Worm (Caenorhabditis elegans) whole organism, L1 larva: ENCODE results near the gene sli-1.

Experiments
- C16A3.4 ChIP-seq: fragments of 150-350 bp; optimal IDR thresholded peaks from 2 replicates; lab custom pipeline; 2014; ENCODE audit warnings: missing biosample characterization, missing genetic modification characterization
- C34B4.2 ChIP-seq: sonication (generic microtip); optimal IDR thresholded peaks from 2 replicates; lab custom pipeline; 2017; ENCODE audit warnings: mild to moderate bottlenecking, missing genetic modification characterization, missing compliant biosample characterization
- F16B12.6 ChIP-seq: fragments of 150-350 bp; optimal IDR thresholded peaks from 2 replicates; lab custom pipeline; 2014; ENCODE audit warnings: missing biosample characterization, missing genetic modification characterization
- aha-1 ChIP-seq: fragments of 150-350 bp; optimal IDR thresholded peaks from 2 replicates; lab custom pipeline; 2014; ENCODE audit warnings: missing biosample characterization, missing genetic modification characterization
- alr-1 ChIP-seq: fragments of 200-800 bp; sonication (Bioruptor generic); optimal IDR thresholded peaks from 2 replicates; lab custom pipeline; 2018; ENCODE audit warnings: borderline replicate concordance, mild to moderate bottlenecking, missing genetic modification characterization, missing compliant biosample characterization
- ama-1 ChIP-seq: fragments of 150-350 bp; optimal IDR thresholded peaks from 2 replicates; lab custom pipeline; 2014
- blmp-1 ChIP-seq: fragments of 150-350 bp; optimal IDR thresholded peaks from 2 replicates; lab custom pipeline; 2014; ENCODE audit warnings: missing biosample characterization, missing genetic modification characterization
- ceh-88 ChIP-seq: fragments of 200-800 bp; sonication (Bioruptor generic); IDR thresholded peaks from 2 replicates; pipeline ENCODE4 v1.3.6; 2022; ENCODE audit warnings: missing genetic modification characterization, missing compliant biosample characterization
- ceh-90 ChIP-seq: sonication (generic microtip); optimal IDR thresholded peaks from 2 replicates; lab custom pipeline; 2016; ENCODE audit warnings: missing genetic modification characterization, missing compliant biosample characterization
- efl-1 ChIP-seq, 4 experiments: fragments of 150-350 bp; optimal IDR thresholded peaks in 3 of 4; peaks in 1 of 4; 1 replicate in 1 of 4; 2 replicates in 3 of 4; lab custom pipeline; 2014; ENCODE audit warnings: missing biosample characterization in 2 of 4, missing genetic modification characterization in 2 of 4, missing genetic modification reagents in 2 of 4
- egl-27 ChIP-seq, 2 experiments: fragments of 150-350 bp in 1 of 2; sonication (generic microtip); optimal IDR thresholded peaks; 3 replicates each; lab custom pipeline; 2017 to 2018; ENCODE audit warnings: missing biosample characterization in 2 of 2, missing genetic modification characterization in 2 of 2, missing genetic modification reagents in 2 of 2
- elt-3 ChIP-seq, 6 experiments: fragments of 150-350 bp in 1 of 6; sonication (generic microtip); optimal IDR thresholded peaks; 2 replicates each; lab custom pipeline; 2017 to 2018; ENCODE audit warnings: missing biosample characterization in 6 of 6, missing genetic modification characterization in 6 of 6, inconsistent platforms in 1 of 6
- fkh-4 ChIP-seq: sonication (generic microtip); optimal IDR thresholded peaks from 2 replicates; lab custom pipeline; 2016; ENCODE audit warnings: missing compliant biosample characterization, missing genetic modification characterization, borderline replicate concordance
- hpl-2 ChIP-seq: fragments of 150-350 bp; optimal IDR thresholded peaks from 2 replicates; lab custom pipeline; 2014; ENCODE audit warnings: missing biosample characterization, missing genetic modification reagents, missing genetic modification characterization
- irx-1 ChIP-seq: sonication (generic microtip); optimal IDR thresholded peaks from 2 replicates; lab custom pipeline; 2016; ENCODE audit warnings: missing genetic modification characterization, missing compliant biosample characterization
- jun-1 ChIP-seq: fragments of 150-350 bp; optimal IDR thresholded peaks from 2 replicates; lab custom pipeline; 2014; ENCODE audit warnings: missing biosample characterization, missing genetic modification reagents, missing genetic modification characterization
- lin-14 ChIP-seq: fragments of 200-800 bp; sonication (Bioruptor generic); optimal IDR thresholded peaks from 2 replicates; lab custom pipeline; 2018; ENCODE audit warnings: mild to moderate bottlenecking, missing genetic modification characterization, moderate library complexity, missing compliant biosample characterization
- lin-15B ChIP-seq: fragments of 150-350 bp; sonication (generic microtip); optimal IDR thresholded peaks from 3 replicates; lab custom pipeline; 2014; ENCODE audit warnings: missing biosample characterization, missing genetic modification characterization
- lir-3 ChIP-seq: sonication (generic microtip); optimal IDR thresholded peaks from 2 replicates; lab custom pipeline; 2016; ENCODE audit warnings: mild to moderate bottlenecking, missing genetic modification characterization, moderate library complexity, missing compliant biosample characterization; ENCODE audit not compliant: poor library complexity
- mdl-1 ChIP-seq, 2 experiments: fragments of 150-350 bp; optimal IDR thresholded peaks; 2 replicates each; lab custom pipeline; 2014 to 2017; ENCODE audit warnings: missing biosample characterization in 2 of 2, missing genetic modification characterization in 2 of 2, inconsistent platforms in 1 of 2
- mep-1 ChIP-seq: fragments of 150-350 bp; optimal IDR thresholded peaks from 2 replicates; lab custom pipeline; 2014; ENCODE audit warnings: missing biosample characterization, missing genetic modification characterization
- nhr-11 ChIP-seq: fragments of 150-350 bp; optimal IDR thresholded peaks from 2 replicates; lab custom pipeline; 2014; ENCODE audit warnings: missing biosample characterization, missing genetic modification characterization
- nhr-12 ChIP-seq: sonication (generic microtip); optimal IDR thresholded peaks from 2 replicates; lab custom pipeline; 2017; ENCODE audit warnings: missing biosample characterization, missing genetic modification characterization
- nhr-20 ChIP-seq: sonication (generic microtip); optimal IDR thresholded peaks from 2 replicates; lab custom pipeline; 2016; ENCODE audit warnings: mild to moderate bottlenecking, missing genetic modification characterization, missing compliant biosample characterization
- nhr-237 ChIP-seq: fragments of 150-350 bp; optimal IDR thresholded peaks from 2 replicates; lab custom pipeline; 2014; ENCODE audit warnings: missing biosample characterization, missing genetic modification characterization
- nhr-76 ChIP-seq: sonication (generic microtip); optimal IDR thresholded peaks from 2 replicates; lab custom pipeline; 2017; ENCODE audit warnings: missing biosample characterization, missing genetic modification characterization
- nhr-77 ChIP-seq: fragments of 150-350 bp; optimal IDR thresholded peaks from 2 replicates; lab custom pipeline; 2014; ENCODE audit warnings: missing biosample characterization, missing genetic modification characterization
- nhr-84 ChIP-seq: sonication (generic microtip); optimal IDR thresholded peaks from 2 replicates; lab custom pipeline; 2017; ENCODE audit warnings: missing biosample characterization, missing genetic modification characterization
- nhr-85 ChIP-seq: sonication (generic microtip); peaks from one replicate; lab custom pipeline; 2016; ENCODE audit warnings: missing genetic modification characterization, inconsistent platforms, missing compliant biosample characterization
- nhr-90 ChIP-seq: sonication (generic microtip); optimal IDR thresholded peaks from 2 replicates; lab custom pipeline; 2016; ENCODE audit warnings: mild to moderate bottlenecking, missing genetic modification characterization, missing compliant biosample characterization; ENCODE audit not compliant: poor library complexity
- pax-3 ChIP-seq: fragments of 200-800 bp; sonication (Bioruptor generic); optimal IDR thresholded peaks from 2 replicates; lab custom pipeline; 2018; ENCODE audit warnings: mild to moderate bottlenecking, missing genetic modification characterization, moderate library complexity, missing compliant biosample characterization
- rnt-1 ChIP-seq: sonication (generic microtip); optimal IDR thresholded peaks from 2 replicates; lab custom pipeline; 2016; ENCODE audit warnings: mild to moderate bottlenecking, missing genetic modification characterization, moderate library complexity, missing compliant biosample characterization
- skn-1 ChIP-seq: fragments of 150-350 bp; optimal IDR thresholded peaks from 2 replicates; lab custom pipeline; 2014; ENCODE audit warnings: missing biosample characterization, missing genetic modification characterization
- snpc-4 ChIP-seq: fragments of 150-350 bp; optimal IDR thresholded peaks from 2 replicates; lab custom pipeline; 2014; ENCODE audit warnings: missing biosample characterization, missing genetic modification characterization
- swsn-7 ChIP-seq: sonication (generic microtip); optimal IDR thresholded peaks from 2 replicates; lab custom pipeline; 2016; ENCODE audit warnings: missing genetic modification characterization, missing compliant biosample characterization
- tbx-2 ChIP-seq: sonication (generic microtip); optimal IDR thresholded peaks from 2 replicates; lab custom pipeline; 2016; ENCODE audit warnings: missing genetic modification characterization, missing compliant biosample characterization
- tlp-1 ChIP-seq: fragments of 150-350 bp; optimal IDR thresholded peaks from 2 replicates; lab custom pipeline; 2014; ENCODE audit warnings: missing biosample characterization, missing genetic modification characterization
- unc-86 ChIP-seq: sonication (generic microtip); optimal IDR thresholded peaks from 2 replicates; lab custom pipeline; 2016; ENCODE audit warnings: missing genetic modification characterization, missing compliant biosample characterization
- xbp-1 ChIP-seq: sonication (generic microtip); optimal IDR thresholded peaks from 2 replicates; lab custom pipeline; 2016; ENCODE audit warnings: missing genetic modification characterization, missing compliant biosample characterization
- zag-1 ChIP-seq: fragments of 150-350 bp; optimal IDR thresholded peaks from 2 replicates; lab custom pipeline; 2014; ENCODE audit warnings: missing biosample characterization, missing genetic modification characterization
- zip-4 ChIP-seq: fragments of 200-800 bp; sonication (Bioruptor generic); optimal IDR thresholded peaks from 2 replicates; lab custom pipeline; 2018; ENCODE audit warnings: mild to moderate bottlenecking, missing genetic modification characterization, moderate library complexity, missing compliant biosample characterization
- ztf-11 ChIP-seq, 2 experiments: sonication (generic microtip); optimal IDR thresholded peaks; 2 replicates each; lab custom pipeline; 2016 to 2017; ENCODE audit warnings: missing genetic modification characterization in 2 of 2, missing biosample characterization in 1 of 2, missing compliant biosample characterization in 1 of 2

The sli-1 gene

ce11 chrX:725868-726267 is at the start of gene sli-1:
TSS of gene sli-1 (minus strand) at chrX:725968.
- TF ChIP-seq ceh-90 (tag; lab: Kevin White, UChicago) (no peak), ceh-88 (no peak), nhr-12 (tag; lab: Kevin White, UChicago) (no peak), nhr-85 (tag; lab: Kevin White, UChicago) (no peak), nhr-20 (tag; lab: Kevin White, UChicago) (no peak), nhr-237 (tag; lab: Kevin White, UChicago) (no peak), unc-86 (tag; lab: Kevin White, UChicago) (no peak), fkh-4 (no peak), zag-1 (tag; lab: Kevin White, UChicago) (no peak), rnt-1 (no peak), C16A3.4 (tag; lab: Kevin White, UChicago) (no peak), irx-1 (tag; lab: Kevin White, UChicago) (no peak), zip-4 (no peak), nhr-76 (tag; lab: Kevin White, UChicago) (no peak), C34B4.2 (tag; lab: Kevin White, UChicago) (no peak), jun-1 (tag; lab: Kevin White, UChicago) (no peak)

DNA sequence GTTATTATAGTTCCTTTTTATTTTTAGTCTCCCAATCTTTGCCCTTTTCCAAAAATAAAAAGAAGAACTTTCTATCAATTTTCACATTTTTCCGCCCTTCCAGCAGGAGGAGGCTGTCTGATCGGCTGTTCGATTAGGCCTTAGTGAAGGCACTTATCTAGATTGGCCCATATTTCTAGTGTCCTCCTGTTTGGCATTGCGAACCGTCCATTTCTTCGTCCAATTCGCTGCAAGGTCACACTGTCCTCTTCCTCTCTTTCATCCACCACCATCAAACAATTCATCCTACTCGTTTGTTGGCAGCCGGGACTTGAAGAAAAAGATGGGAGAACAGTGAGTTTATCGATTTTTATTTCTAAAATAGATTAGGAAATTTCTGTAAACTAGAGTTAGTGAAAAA is 46.4 kb upstream of the sli-1 start, which contains the start of gene T04G9.4:
Gene T04G9.4, plus strand, starts transcription at position 293 of the 400 bp plus-strand sequence.
- no peak for TF ChIP-seq ceh-88
- no peak for TF ChIP-seq xbp-1 (tag; lab: Kevin White, UChicago)
- TF ChIP-seq nhr-90 (tag; lab: Kevin White, UChicago): no peak
- no peak for TF ChIP-seq pax-3 (tag; lab: Kevin White, UChicago)
- TF ChIP-seq nhr-85 (tag; lab: Kevin White, UChicago): peak; percentile 79
- TF ChIP-seq tlp-1 (tag; lab: Kevin White, UChicago): no peak
- peak; percentile 62 for TF ChIP-seq lin-14 (GFP tag; lab: Kevin White, UChicago)
- TF ChIP-seq nhr-84: no peak
- TF ChIP-seq efl-1 (optimal IDR thresholded peaks at IDR 0.05; lab: Kevin White, UChicago): no peak
- no peak for TF ChIP-seq efl-1 (GFP tag; optimal IDR thresholded peaks at IDR 0.05 in 1 of 2; lab: Kevin White, UChicago)
- no peak for TF ChIP-seq alr-1 (tag; lab: Kevin White, UChicago)
- peak; percentile 5 for TF ChIP-seq nhr-20 (tag; lab: Kevin White, UChicago)
- no peak for TF ChIP-seq aha-1 (tag; lab: Kevin White, UChicago)
- TF ChIP-seq nhr-11 (tag; lab: Kevin White, UChicago): no peak
- TF ChIP-seq blmp-1 (tag; lab: Kevin White, UChicago): peak; percentile 56
- no peak for TF ChIP-seq egl-27 (tag; optimal IDR thresholded peaks at IDR 0.05; lab: Kevin White, UChicago)
- no peak for TF ChIP-seq hpl-2 (GFP tag; lab: Kevin White, UChicago)
- TF ChIP-seq mep-1: no peak
- no peak for TF ChIP-seq snpc-4 (tag; lab: Kevin White, UChicago)
- no peak for TF ChIP-seq zip-4
- TF ChIP-seq mdl-1 (tag; optimal IDR thresholded peaks at IDR 0.05; lab: Kevin White, UChicago): no peak
- TF ChIP-seq ama-1: no peak
- no peak for TF ChIP-seq swsn-7 (tag; lab: Kevin White, UChicago)
- TF ChIP-seq F16B12.6: no peak
- TF ChIP-seq unc-86 (tag; lab: Kevin White, UChicago): no peak
- TF ChIP-seq lin-15B: no peak
- TF ChIP-seq nhr-237 (tag; lab: Kevin White, UChicago): no peak
- TF ChIP-seq elt-3 (tag; optimal IDR thresholded peaks at IDR 0.05; lab: Kevin White, UChicago): no peak
- TF ChIP-seq skn-1 (tag; lab: Kevin White, UChicago): no peak
- no peak for TF ChIP-seq tbx-2 (tag; lab: Kevin White, UChicago)
- no peak for TF ChIP-seq zag-1 (tag; lab: Kevin White, UChicago)
- TF ChIP-seq nhr-77: no peak

DNA sequence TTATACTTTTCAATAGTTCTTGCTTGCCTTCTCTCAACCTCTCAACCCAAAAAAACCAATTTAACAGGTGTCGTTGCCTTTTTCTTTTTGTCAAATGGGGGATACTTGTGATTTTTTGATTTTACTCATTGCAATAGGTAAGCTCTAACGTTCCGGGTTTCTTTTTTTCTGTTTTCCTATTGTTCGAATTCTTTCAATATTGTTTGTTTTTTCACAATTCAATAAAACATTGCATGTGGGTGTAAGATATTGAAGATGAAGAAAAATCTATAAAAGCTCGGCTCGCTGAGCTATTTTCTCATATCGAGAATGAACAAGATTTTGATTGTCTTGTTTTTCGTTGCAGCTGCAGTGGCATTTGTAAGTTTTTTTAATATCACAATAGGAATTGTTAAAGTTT is 44.8 kb upstream of the sli-1 start, which contains the start of gene T04G9.7:
Gene T04G9.7, plus strand, starts transcription at position 301 of the 400 bp plus-strand sequence.
- no peak for TF ChIP-seq lin-15B
- no peak for TF ChIP-seq hpl-2 (GFP tag; lab: Kevin White, UChicago)
- no peak for TF ChIP-seq skn-1 (tag; lab: Kevin White, UChicago)
- no peak for TF ChIP-seq ztf-11 (tag; optimal IDR thresholded peaks at IDR 0.05; lab: Kevin White, UChicago)
- TF ChIP-seq lir-3 (tag; lab: Kevin White, UChicago): no peak
